Worm (Caenorhabditis elegans) whole organism, mixed stage, embryonic: ENCODE measurements around the gene idh-2.
A peak's percentile ranks its signal among the peaks of the same experiment; 100 is the strongest.

Experiments
- M03D4.4 ChIP-seq: sonication (generic microtip); optimal IDR thresholded peaks from 2 replicates; lab custom pipeline; 2017; ENCODE audit warnings: mild to moderate bottlenecking, missing genetic modification characterization, missing compliant biosample characterization
- elt-3 ChIP-seq: fragments of 150-350 bp; optimal IDR thresholded peaks from 2 replicates; lab custom pipeline; 2014; ENCODE audit warnings: missing biosample characterization, missing genetic modification characterization
- flh-1 ChIP-seq: fragments of 200-800 bp; sonication (Bioruptor generic); optimal IDR thresholded peaks from 2 replicates; lab custom pipeline; 2018; ENCODE audit warnings: mild to moderate bottlenecking, missing genetic modification characterization, moderate library complexity, missing compliant biosample characterization
- lin-13 ChIP-seq: fragments of 150-350 bp; optimal IDR thresholded peaks from 2 replicates; lab custom pipeline; 2014; ENCODE audit warnings: missing biosample characterization, missing genetic modification characterization
- lsy-2 ChIP-seq: fragments of 150-350 bp; optimal IDR thresholded peaks from 2 replicates; lab custom pipeline; 2014; ENCODE audit warnings: missing biosample characterization, missing genetic modification characterization
- mep-1 ChIP-seq: fragments of 150-350 bp; optimal IDR thresholded peaks from 2 replicates; lab custom pipeline; 2017; ENCODE audit warnings: missing biosample characterization, missing genetic modification reagents, missing genetic modification characterization, inconsistent platforms
- nhr-237 ChIP-seq: fragments of 150-350 bp; optimal IDR thresholded peaks from 2 replicates; lab custom pipeline; 2014; ENCODE audit warnings: missing biosample characterization, missing genetic modification characterization
- nhr-76 ChIP-seq: sonication (generic microtip); optimal IDR thresholded peaks from 2 replicates; lab custom pipeline; 2017; ENCODE audit warnings: missing biosample characterization, missing genetic modification characterization
- unc-39 ChIP-seq: fragments of 150-350 bp; optimal IDR thresholded peaks from 2 replicates; lab custom pipeline; 2014; ENCODE audit warnings: missing biosample characterization, missing genetic modification characterization
- unc-62 ChIP-seq: fragments of 150-350 bp; optimal IDR thresholded peaks from 2 replicates; lab custom pipeline; 2014; ENCODE audit warnings: missing biosample characterization, missing genetic modification reagents, missing genetic modification characterization

DNA sequence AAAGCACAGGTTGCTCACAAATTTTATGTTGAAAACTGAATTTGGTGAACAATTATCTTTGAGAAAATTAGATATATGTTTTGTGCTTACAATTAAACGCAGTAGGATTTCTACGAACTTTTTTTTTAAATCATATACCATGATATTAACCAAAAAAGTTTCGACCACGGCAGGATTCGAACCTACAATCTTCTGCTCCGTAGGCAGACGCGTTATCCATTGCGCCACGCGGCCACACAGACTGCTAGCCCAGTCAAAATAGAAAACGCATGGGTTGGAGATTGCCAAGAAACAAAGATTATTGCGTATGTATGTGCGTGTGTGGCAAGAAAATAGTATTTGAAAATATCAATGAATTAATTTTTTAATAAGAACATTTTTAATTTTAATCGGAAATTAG is 36.6 kb downstream of the idh-2 start:
- TF ChIP-seq unc-39 (tag; lab: Kevin White, UChicago): no peak
- TF ChIP-seq unc-62 (GFP tag; lab: Kevin White, UChicago): no peak
- no peak for TF ChIP-seq nhr-76 (tag; lab: Kevin White, UChicago)
- peak; percentile 39 for TF ChIP-seq flh-1 (GFP tag; lab: Kevin White, UChicago)
- TF ChIP-seq elt-3 (tag; lab: Kevin White, UChicago): no peak
- TF ChIP-seq M03D4.4 (tag; lab: Kevin White, UChicago): peak; percentile 69
- peak; percentile 42 for TF ChIP-seq mep-1 (tag; lab: Kevin White, UChicago)
- TF ChIP-seq lin-13 (tag; lab: Kevin White, UChicago): no peak
- TF ChIP-seq nhr-237 (tag; lab: Kevin White, UChicago): no peak
- TF ChIP-seq lsy-2: no peak
